Fruit fly (Drosophila melanogaster) whole organism, wandering third instar larva: ENCODE results near the gene CG5390.

Experiments
- CG32264 ChIP-seq: fragments of 200-800 bp; sonication (Bioruptor generic); optimal IDR thresholded peaks from 2 replicates; lab custom pipeline; 2016; ENCODE audit warnings: missing biosample characterization, missing genetic modification characterization
- CG9705 ChIP-seq: fragments of 200-800 bp; sonication (Bioruptor generic); optimal IDR thresholded peaks from 2 replicates; lab custom pipeline; 2018; ENCODE audit warnings: missing biosample characterization, mild to moderate bottlenecking, missing genetic modification characterization
- CrebA ChIP-seq: fragments of 200-800 bp; sonication (Bioruptor generic); optimal IDR thresholded peaks from 2 replicates; lab custom pipeline; 2016; ENCODE audit warnings: missing biosample characterization, mild to moderate bottlenecking, missing genetic modification characterization, borderline replicate concordance
- Dfd ChIP-seq: fragments of >200 bp; optimal IDR thresholded peaks from 2 replicates; lab custom pipeline; 2017; ENCODE audit warnings: missing biosample characterization, missing genetic modification characterization
- Dif ChIP-seq: fragments of 200-275, 200-300 bp; sonication (Bioruptor generic); optimal IDR thresholded peaks from 2 replicates; lab custom pipeline; 2018; ENCODE audit warnings: missing biosample characterization, missing genetic modification characterization; ENCODE audit not compliant: partially characterized antibody
- GATAd ChIP-seq: sonication (Bioruptor generic); optimal IDR thresholded peaks from 2 replicates; lab custom pipeline; 2016; ENCODE audit warnings: missing biosample characterization, missing genetic modification characterization
- Hr78 ChIP-seq: fragments of >200 bp; optimal IDR thresholded peaks from 2 replicates; lab custom pipeline; 2017; ENCODE audit warnings: missing biosample characterization, missing genetic modification characterization
- Hr83 ChIP-seq: fragments of 200-300 bp; sonication (Bioruptor generic); optimal IDR thresholded peaks from 2 replicates; lab custom pipeline; 2016; ENCODE audit warnings: missing biosample characterization, mild to moderate bottlenecking, missing genetic modification characterization, moderate library complexity; ENCODE audit not compliant: poor library complexity, severe bottlenecking
- Jra ChIP-seq: sonication (Bioruptor generic); optimal IDR thresholded peaks from 2 replicates; lab custom pipeline; 2016; ENCODE audit warnings: missing biosample characterization, missing genetic modification characterization
- N ChIP-seq: fragments of >200 bp; optimal IDR thresholded peaks from 2 replicates; lab custom pipeline; 2018; ENCODE audit warnings: missing biosample characterization, missing external identifiers, missing genetic modification characterization
- Rel ChIP-seq, 2 experiments: fragments of 200-800 bp; sonication (Bioruptor generic) in 1 of 2; optimal IDR thresholded peaks; 2 replicates in 1 of 2; 3 replicates in 1 of 2; lab custom pipeline; 2016 to 2019; ENCODE audit warnings: mild to moderate bottlenecking in 2 of 2, missing biosample characterization in 2 of 2, missing genetic modification characterization in 2 of 2, moderate library complexity in 1 of 2
- Sp1 ChIP-seq: fragments of 200-800 bp; sonication (Bioruptor generic); optimal IDR thresholded peaks from 3 replicates; lab custom pipeline; 2019; ENCODE audit warnings: missing biosample characterization, mild to moderate bottlenecking, missing genetic modification characterization, moderate library complexity
- Vsx2 ChIP-seq: fragments of 200-300, 225-300 bp; sonication (Bioruptor generic); optimal IDR thresholded peaks from 2 replicates; lab custom pipeline; 2018; ENCODE audit warnings: missing biosample characterization, missing genetic modification characterization; ENCODE audit not compliant: partially characterized antibody
- br ChIP-seq: fragments of 200-800 bp; sonication (Bioruptor generic); optimal IDR thresholded peaks from 2 replicates; lab custom pipeline; 2016; ENCODE audit warnings: missing biosample characterization, missing genetic modification characterization
- brk ChIP-seq: fragments of 200-800 bp; sonication (Bioruptor generic); optimal IDR thresholded peaks from 2 replicates; lab custom pipeline; 2016; ENCODE audit warnings: missing biosample characterization, mild to moderate bottlenecking, missing genetic modification characterization
- dl ChIP-seq, 2 experiments: fragments of 175-275, 200-275 bp in 1 of 2; fragments of 200-275 bp in 1 of 2; sonication (Bioruptor generic); optimal IDR thresholded peaks; lab custom pipeline; 2018; ENCODE audit warnings: mild to moderate bottlenecking in 2 of 2, missing biosample characterization in 2 of 2, missing genetic modification characterization in 2 of 2, moderate library complexity in 2 of 2; ENCODE audit not compliant: partially characterized antibody in 2 of 2, insufficient read depth in 1 of 2
- dsf ChIP-seq: sonication (Bioruptor generic); optimal IDR thresholded peaks from 2 replicates; lab custom pipeline; 2016; ENCODE audit warnings: missing biosample characterization, missing genetic modification characterization, borderline replicate concordance
- ey ChIP-seq: fragments of 200-800 bp; sonication (Bioruptor generic); optimal IDR thresholded peaks from 2 replicates; lab custom pipeline; 2016; ENCODE audit warnings: missing biosample characterization, missing genetic modification characterization
- foxo ChIP-seq, 2 experiments: fragments of 200-800 bp; sonication (Bioruptor generic); optimal IDR thresholded peaks; 2 replicates in 1 of 2; 3 replicates in 1 of 2; lab custom pipeline; 2016 to 2017; ENCODE audit warnings: missing biosample characterization in 2 of 2, missing genetic modification characterization in 2 of 2
- fru ChIP-seq: fragments of 200-800 bp; sonication (Bioruptor generic); optimal IDR thresholded peaks from 3 replicates; lab custom pipeline; 2016; ENCODE audit warnings: missing biosample characterization, mild to moderate bottlenecking, missing genetic modification characterization
- lola ChIP-seq: fragments of >200 bp; optimal IDR thresholded peaks from 2 replicates; lab custom pipeline; 2017; ENCODE audit warnings: missing biosample characterization, missing genetic modification characterization
- pan ChIP-seq: fragments of >200 bp; optimal IDR thresholded peaks from 2 replicates; lab custom pipeline; 2017
- psq ChIP-seq: fragments of 200-800 bp; sonication (Bioruptor generic); optimal IDR thresholded peaks from 3 replicates; lab custom pipeline; 2017; ENCODE audit warnings: missing biosample characterization, mild to moderate bottlenecking, missing genetic modification characterization, moderate library complexity
- rgr ChIP-seq: fragments of 200-800 bp; sonication (Bioruptor generic); optimal IDR thresholded peaks from 3 replicates; lab custom pipeline; 2016; ENCODE audit warnings: missing biosample characterization, mild to moderate bottlenecking, missing genetic modification characterization
- sage ChIP-seq: fragments of 200-800 bp; sonication (Bioruptor generic); optimal IDR thresholded peaks from 2 replicates; lab custom pipeline; 2016; ENCODE audit warnings: missing biosample characterization, mild to moderate bottlenecking, missing genetic modification characterization
- sv ChIP-seq: fragments of 200-800 bp; sonication (Bioruptor generic); optimal IDR thresholded peaks from 3 replicates; lab custom pipeline; 2016; ENCODE audit warnings: missing biosample characterization, missing genetic modification characterization
- usp ChIP-seq: fragments of >200 bp; optimal IDR thresholded peaks from 2 replicates; lab custom pipeline; 2017; ENCODE audit warnings: missing biosample characterization, missing genetic modification characterization
- woc ChIP-seq: sonication (Bioruptor generic); optimal IDR thresholded peaks from 2 replicates; lab custom pipeline; 2016; ENCODE audit warnings: missing biosample characterization, mild to moderate bottlenecking, missing genetic modification characterization

Gene CG5390

dm6 chr2L:10263830-10264634, 42.4 kb downstream of the CG5390 start, which contains the start of gene REPTOR-BP:
REPTOR-BP (plus strand) TSS chr2L:10264125.
- TF ChIP-seq psq (GFP tag; lab: Kevin White, UChicago), result peak; percentile 0
- no peak for TF ChIP-seq foxo (GFP tag; optimal IDR thresholded peaks at IDR 0.05; lab: Kevin White, UChicago)
- TF ChIP-seq CG32264 (GFP tag; lab: Kevin White, UChicago), result no peak
- no peak for TF ChIP-seq fru (GFP tag; lab: Kevin White, UChicago)
- peak; percentile 67 for TF ChIP-seq brk (GFP tag; lab: Kevin White, UChicago)
- TF ChIP-seq pan (lab: Kevin White, UChicago), result no peak
- peak; percentile 58 for TF ChIP-seq sage (GFP tag; lab: Kevin White, UChicago)

DNA sequence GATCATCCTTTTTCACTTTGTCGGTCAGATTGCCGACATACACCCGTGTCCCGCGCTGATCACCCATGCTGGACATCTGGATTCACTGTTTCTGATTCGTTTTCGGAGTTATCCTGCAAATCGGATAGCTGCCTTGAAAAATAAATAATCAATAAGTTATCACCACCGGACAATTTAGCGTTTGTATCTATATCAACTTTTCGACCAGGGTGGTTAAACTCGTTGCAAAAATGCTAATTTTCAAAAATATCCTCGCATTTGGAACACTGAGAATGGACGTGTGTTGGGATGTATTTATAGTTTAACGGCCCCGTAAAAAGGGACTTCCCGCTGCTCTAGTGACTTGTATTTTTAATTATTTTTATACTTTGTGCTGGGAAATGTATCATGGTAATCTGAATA, 43.0 kb downstream of the CG5390 start, which contains the start of gene Rsf1:
Gene Rsf1, minus strand, starts transcription at position 212 of the 402 bp plus-strand sequence.
- TF ChIP-seq CrebA (GFP tag; lab: Kevin White, UChicago) (no peak), dsf (GFP tag; lab: Kevin White, UChicago) (no peak), lola (no peak), br (GFP tag; lab: Kevin White, UChicago) (no peak), Rel (GFP tag; optimal IDR thresholded peaks at IDR 0.05; lab: Kevin White, UChicago) (no peak), Rel (tag; optimal IDR thresholded peaks at IDR 0.05; lab: Kevin White, UChicago) (peak; percentile 83), foxo (GFP tag; optimal IDR thresholded peaks at IDR 0.05; lab: Kevin White, UChicago) (no peak), dl (GFP tag; optimal IDR thresholded peaks at IDR 0.05; lab: Kevin White, UChicago; ENCODE audit: insufficient read depth in 1 of 2, partially characterized antibody in 2 of 2) (peak in 1 of 2 experiments; percentile 22), Hr83 (no peak)

DNA sequence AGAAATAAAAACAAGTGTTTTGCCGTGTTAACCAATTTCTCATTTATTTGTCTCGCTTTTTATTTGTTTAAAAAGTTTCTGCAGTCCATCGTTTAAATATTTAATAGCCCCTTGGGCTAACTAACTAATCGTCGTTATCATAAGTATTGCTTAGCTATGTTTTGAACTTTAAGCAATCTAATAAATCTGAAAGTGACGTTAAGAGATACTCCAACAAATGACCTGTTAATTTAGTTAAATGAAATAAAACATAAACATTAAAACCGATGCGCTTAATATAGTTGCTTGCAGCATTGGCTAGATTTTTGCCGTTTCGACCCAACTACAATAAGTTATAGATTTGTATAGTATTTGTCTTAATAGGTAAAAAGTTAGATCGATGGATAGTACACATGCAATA, 44.6 kb downstream of the CG5390 start:
- TF ChIP-seq rgr (GFP tag; lab: Kevin White, UChicago) (no peak), Sp1 (GFP tag; lab: Kevin White, UChicago) (no peak), Hr78 (GFP tag; lab: Kevin White, UChicago) (no peak), usp (no peak), foxo (GFP tag; optimal IDR thresholded peaks at IDR 0.05; lab: Kevin White, UChicago) (no peak), sage (GFP tag; lab: Kevin White, UChicago) (no peak), fru (GFP tag; lab: Kevin White, UChicago) (no peak), dsf (GFP tag; lab: Kevin White, UChicago) (no peak), ey (GFP tag; lab: Kevin White, UChicago) (no peak), Hr83 (no peak), woc (no peak), sv (no peak)
- TF ChIP-seq, all 38 proteins: peak for 0

DNA sequence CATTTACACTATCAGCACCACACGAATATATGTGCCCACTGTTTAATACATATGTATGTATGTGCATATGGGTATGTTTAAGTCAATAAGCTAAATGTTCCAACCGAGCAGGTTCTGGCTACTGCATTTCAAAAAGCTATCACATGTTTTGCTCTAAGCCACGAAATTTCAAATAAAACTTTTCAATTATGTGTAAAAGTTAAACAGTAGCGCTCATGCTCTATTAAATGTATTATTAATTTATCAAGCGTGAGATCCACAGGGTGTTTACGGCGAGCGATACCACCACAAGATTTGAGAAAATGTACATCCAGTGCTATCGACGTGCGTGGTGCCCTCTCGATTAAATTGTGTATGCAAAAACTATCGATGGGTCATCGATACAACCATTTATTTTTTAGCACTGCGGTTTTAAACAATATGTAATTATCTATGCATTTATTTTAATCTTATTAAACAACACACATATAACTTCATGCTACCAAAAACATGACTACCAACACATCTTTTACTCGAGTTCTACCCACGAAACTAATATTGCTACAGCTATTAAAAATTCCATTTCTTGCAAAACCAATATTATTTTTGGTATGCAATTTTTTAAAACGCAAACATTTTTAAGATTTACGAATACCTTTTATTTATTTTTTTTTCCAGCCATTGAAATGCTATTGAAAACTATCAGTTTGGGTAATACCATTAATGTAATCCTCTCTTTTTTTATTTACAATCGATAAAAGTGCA, 45.5 kb downstream of the CG5390 start, which contains the start of gene Pten:
Gene Pten, minus strand, starts transcription at position 300 of the 744 bp plus-strand sequence.
- no peak for TF ChIP-seq Sp1 (GFP tag; lab: Kevin White, UChicago)
- peak; percentile 53 for TF ChIP-seq woc
- TF ChIP-seq Jra (GFP tag; lab: Kevin White, UChicago), result peak; percentile 41
- TF ChIP-seq ey (GFP tag; lab: Kevin White, UChicago), result peak; percentile 30
- peak; percentile 59 for TF ChIP-seq sv
- no peak for TF ChIP-seq N (GFP tag; lab: Kevin White, UChicago)
- no peak for TF ChIP-seq GATAd (GFP tag; lab: Kevin White, UChicago)
- TF ChIP-seq Dfd, result no peak
- no peak for TF ChIP-seq sage (GFP tag; lab: Kevin White, UChicago)
- peak; percentile 99 for TF ChIP-seq Vsx2
- no peak for TF ChIP-seq Hr78 (GFP tag; lab: Kevin White, UChicago)
- TF ChIP-seq usp, result no peak
- no peak for TF ChIP-seq CrebA (GFP tag; lab: Kevin White, UChicago)
- no peak for TF ChIP-seq pan (lab: Kevin White, UChicago)
- TF ChIP-seq psq (GFP tag; lab: Kevin White, UChicago), result peak; percentile 36
- no peak for TF ChIP-seq foxo (GFP tag; optimal IDR thresholded peaks at IDR 0.05; lab: Kevin White, UChicago)
- peak; percentile 59 to 88 for TF ChIP-seq dl (GFP tag; optimal IDR thresholded peaks at IDR 0.05; lab: Kevin White, UChicago; ENCODE audit: insufficient read depth in 1 of 2, partially characterized antibody in 2 of 2)
- TF ChIP-seq dsf (GFP tag; lab: Kevin White, UChicago), result peak; percentile 2
- no peak for TF ChIP-seq rgr (GFP tag; lab: Kevin White, UChicago)
- peak; percentile 65 for TF ChIP-seq Hr83
- TF ChIP-seq CG9705 (GFP tag; lab: Kevin White, UChicago), result peak; percentile 24
- peak; percentile 99 for TF ChIP-seq Dif (GFP tag; lab: Kevin White, UChicago)
- peak; percentile 16 for TF ChIP-seq brk (GFP tag; lab: Kevin White, UChicago)
